Fruit fly (Drosophila melanogaster): ENCODE measurements around the gene east.

east gene

DNA sequence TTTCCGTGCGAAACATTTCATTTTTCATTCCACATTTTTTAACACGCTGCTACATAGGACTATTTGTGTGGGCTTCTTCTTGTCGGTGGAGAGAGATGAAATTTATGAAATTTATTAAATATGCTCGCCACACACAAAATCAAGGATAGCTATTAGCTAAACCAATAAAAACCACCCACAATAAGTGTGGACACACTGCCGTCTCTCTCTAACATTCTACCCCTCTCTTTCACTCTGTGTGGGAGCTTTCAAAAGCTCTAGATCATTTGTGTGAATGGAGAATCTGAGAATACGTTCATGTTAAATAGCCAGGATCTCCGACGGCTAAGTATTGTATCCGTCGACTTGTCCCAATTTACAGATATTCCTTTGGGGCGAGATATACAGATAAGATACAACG, 26.9 kb downstream of the east start:
- no peak for TF ChIP-seq gl (tag; optimal IDR thresholded peaks at IDR 0.05)
- no peak for TF ChIP-seq Snoo (tag; optimal IDR thresholded peaks at IDR 0.05)
- TF ChIP-seq CG15710 (tag; optimal IDR thresholded peaks at IDR 0.05), result no peak
- no peak for TF ChIP-seq Pif1B (GFP tag; optimal IDR thresholded peaks at IDR 0.05)
- TF ChIP-seq CG8301 (tag; optimal IDR thresholded peaks at IDR 0.05), result no peak
- no peak for TF ChIP-seq CG17806 (tag; optimal IDR thresholded peaks at IDR 0.05)
- no peak for TF ChIP-seq EcR (GFP tag; optimal IDR thresholded peaks at IDR 0.05)
- no peak for TF ChIP-seq Pif1A (GFP tag; optimal IDR thresholded peaks at IDR 0.05)
- no peak for TF ChIP-seq Ets98B (GFP tag; IDR thresholded peaks at IDR 0.05)
- no peak for TF ChIP-seq rn (GFP tag; IDR thresholded peaks at IDR 0.05)
- no peak for TF ChIP-seq CG32121 (GFP tag; IDR thresholded peaks at IDR 0.05)

DNA sequence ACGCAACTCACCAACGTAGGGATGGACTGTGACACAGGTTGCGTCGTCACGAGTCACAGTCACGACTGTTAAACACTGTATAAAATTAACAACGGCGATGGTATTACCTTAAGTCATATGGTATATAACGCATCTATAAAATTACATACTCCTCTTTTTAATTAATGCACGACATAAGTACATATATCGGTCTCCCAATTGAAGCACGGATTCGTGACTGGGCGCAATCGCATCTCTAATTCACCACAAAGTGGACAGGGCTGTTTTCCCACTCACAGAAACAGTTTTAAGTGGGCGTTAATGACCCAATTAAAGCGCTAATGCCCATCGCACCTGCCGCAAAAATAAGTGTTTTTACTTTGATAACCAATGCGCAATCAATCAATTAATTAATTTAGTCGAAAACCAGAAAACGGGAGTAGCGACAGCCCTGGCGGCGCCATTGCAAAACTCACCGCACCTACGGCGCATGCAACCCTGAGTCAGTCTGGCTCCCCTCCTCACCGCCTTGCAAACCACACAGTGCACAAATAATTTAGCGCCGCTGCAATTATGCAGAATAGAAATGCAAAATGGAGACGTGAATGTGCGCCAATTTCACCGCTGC, 30.8 kb downstream of the east start, which contains the start of gene CG4313:
CG4313 (plus strand) TSS at position 557 of the 607 bp plus-strand sequence.
- TF ChIP-seq CG12605 (GFP tag; IDR thresholded peaks at IDR 0.05), result no peak
- peak; percentile 42 for TF ChIP-seq Pif1B (GFP tag; optimal IDR thresholded peaks at IDR 0.05)
- TF ChIP-seq CG17806 (tag; optimal IDR thresholded peaks at IDR 0.05), result peak; percentile 58
- no peak for TF ChIP-seq EcR (GFP tag; optimal IDR thresholded peaks at IDR 0.05)
- no peak for TF ChIP-seq D1 (tag; optimal IDR thresholded peaks at IDR 0.05)
- TF ChIP-seq CG8159 (tag; optimal IDR thresholded peaks at IDR 0.05), result peak; percentile 68
- peak; percentile 49 for TF ChIP-seq Snoo (tag; optimal IDR thresholded peaks at IDR 0.05)
- no peak for TF ChIP-seq gl (tag; optimal IDR thresholded peaks at IDR 0.05)
- peak; percentile 63 for TF ChIP-seq Pif1A (GFP tag; optimal IDR thresholded peaks at IDR 0.05)
- peak; percentile 11 for TF ChIP-seq CG13204 (GFP tag; optimal IDR thresholded peaks at IDR 0.05)
- TF ChIP-seq CG15710 (tag; optimal IDR thresholded peaks at IDR 0.05), result peak; percentile 66
- no peak for TF ChIP-seq CG10348 (GFP tag; IDR thresholded peaks at IDR 0.05)
- TF ChIP-seq CG14655 (GFP tag; optimal IDR thresholded peaks at IDR 0.05), result peak; percentile 64
- peak; percentile 15 for TF ChIP-seq CG34367 (tag; optimal IDR thresholded peaks at IDR 0.05)
- peak; percentile 38 for TF ChIP-seq Ets98B (GFP tag; IDR thresholded peaks at IDR 0.05)
- peak; percentile 63; the same call in 2 of the 3 replicates for TF ChIP-seq CG4496 (GFP tag; IDR thresholded peaks at IDR 0.05)
- peak; percentile 70; the same call in 1 of the 3 replicates for TF ChIP-seq fd96Ca (GFP tag; IDR thresholded peaks at IDR 0.05)
- peak; percentile 47 for TF ChIP-seq CG8301 (tag; optimal IDR thresholded peaks at IDR 0.05)
- TF ChIP-seq rn (GFP tag; IDR thresholded peaks at IDR 0.05), result 0 out of 2 replicates have a peak, but pooled peaks have one; percentile 19
- no peak for TF ChIP-seq CG32121 (GFP tag; IDR thresholded peaks at IDR 0.05)
- peak; percentile 50 for TF ChIP-seq CG9948 (tag; optimal IDR thresholded peaks at IDR 0.05)

DNA sequence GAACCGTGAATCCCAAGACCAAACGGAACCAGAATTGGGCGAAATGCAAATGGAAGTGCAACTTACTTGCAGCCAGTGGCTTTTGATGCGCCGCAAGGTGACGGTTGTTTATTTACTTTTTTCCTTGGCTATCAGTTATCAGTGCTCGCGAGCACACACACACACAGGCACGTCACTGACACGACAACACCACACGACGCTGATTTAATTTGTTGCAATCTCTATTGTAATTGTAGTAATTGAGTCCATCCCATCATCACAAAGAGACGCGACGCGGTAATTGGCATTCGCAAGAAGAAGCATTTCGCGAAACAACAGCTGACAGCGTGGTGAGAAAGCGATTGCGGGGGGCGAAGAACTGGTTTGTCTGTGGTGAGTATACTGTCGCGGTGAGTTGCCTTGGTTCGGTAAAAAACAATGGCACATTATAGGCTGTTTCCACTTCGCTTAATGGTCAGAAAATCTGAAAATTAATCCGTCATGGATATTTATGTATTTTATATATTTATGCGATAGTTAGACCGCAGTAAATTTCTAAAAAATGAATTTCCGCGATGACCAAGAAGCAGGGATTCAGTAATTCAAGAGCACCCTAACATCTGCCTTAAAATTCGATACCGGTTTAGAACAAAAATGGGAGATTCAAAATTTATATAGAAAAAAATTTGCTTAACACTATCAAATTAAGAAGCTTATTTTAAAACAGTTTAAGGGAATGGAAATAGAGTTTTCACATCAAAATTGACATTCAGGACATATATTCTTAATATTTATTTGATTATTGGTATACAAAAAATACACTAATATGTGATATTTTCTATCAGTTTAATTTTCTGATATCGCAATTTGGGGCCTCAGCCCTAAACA, 31.6 kb downstream of the east start, which contains the start of the genes Actn and usp:
Actn (minus strand) TSS at position 331 of the 867 bp plus-strand sequence.
usp (minus strand) TSS at position 331 of the 867 bp plus-strand sequence.
- TF ChIP-seq CG14655 (GFP tag; optimal IDR thresholded peaks at IDR 0.05) (peak; percentile 41), CG32121 (GFP tag; IDR thresholded peaks at IDR 0.05) (peak; percentile 25; the same call in 1 of the 2 replicates), CG4496 (GFP tag; IDR thresholded peaks at IDR 0.05) (peak; percentile 46; the same call in 2 of the 3 replicates), D1 (tag; optimal IDR thresholded peaks at IDR 0.05) (no peak), Pif1A (GFP tag; optimal IDR thresholded peaks at IDR 0.05) (peak; percentile 56), gl (tag; optimal IDR thresholded peaks at IDR 0.05) (no peak), CG9948 (tag; optimal IDR thresholded peaks at IDR 0.05) (no peak), Pif1B (GFP tag; optimal IDR thresholded peaks at IDR 0.05) (peak; percentile 17), CG10348 (GFP tag; IDR thresholded peaks at IDR 0.05) (no peak), EcR (GFP tag; optimal IDR thresholded peaks at IDR 0.05) (peak; percentile 34), CG12605 (GFP tag; IDR thresholded peaks at IDR 0.05) (peak; percentile 29; the same call in 1 of the 2 replicates), CG15710 (tag; optimal IDR thresholded peaks at IDR 0.05) (no peak), fd96Ca (GFP tag; IDR thresholded peaks at IDR 0.05) (peak; percentile 33; the same call in 1 of the 3 replicates), CG8301 (tag; optimal IDR thresholded peaks at IDR 0.05) (no peak), CG34367 (tag; optimal IDR thresholded peaks at IDR 0.05) (no peak), rn (GFP tag; IDR thresholded peaks at IDR 0.05) (no peak), Snoo (tag; optimal IDR thresholded peaks at IDR 0.05) (peak; percentile 27), CG13204 (GFP tag; optimal IDR thresholded peaks at IDR 0.05) (peak; percentile 35), CG8159 (tag; optimal IDR thresholded peaks at IDR 0.05) (peak; percentile 38), CG17806 (tag; optimal IDR thresholded peaks at IDR 0.05) (peak; percentile 34), Ets98B (GFP tag; IDR thresholded peaks at IDR 0.05) (peak; percentile 42; the same call in 1 of the 2 replicates)

DNA sequence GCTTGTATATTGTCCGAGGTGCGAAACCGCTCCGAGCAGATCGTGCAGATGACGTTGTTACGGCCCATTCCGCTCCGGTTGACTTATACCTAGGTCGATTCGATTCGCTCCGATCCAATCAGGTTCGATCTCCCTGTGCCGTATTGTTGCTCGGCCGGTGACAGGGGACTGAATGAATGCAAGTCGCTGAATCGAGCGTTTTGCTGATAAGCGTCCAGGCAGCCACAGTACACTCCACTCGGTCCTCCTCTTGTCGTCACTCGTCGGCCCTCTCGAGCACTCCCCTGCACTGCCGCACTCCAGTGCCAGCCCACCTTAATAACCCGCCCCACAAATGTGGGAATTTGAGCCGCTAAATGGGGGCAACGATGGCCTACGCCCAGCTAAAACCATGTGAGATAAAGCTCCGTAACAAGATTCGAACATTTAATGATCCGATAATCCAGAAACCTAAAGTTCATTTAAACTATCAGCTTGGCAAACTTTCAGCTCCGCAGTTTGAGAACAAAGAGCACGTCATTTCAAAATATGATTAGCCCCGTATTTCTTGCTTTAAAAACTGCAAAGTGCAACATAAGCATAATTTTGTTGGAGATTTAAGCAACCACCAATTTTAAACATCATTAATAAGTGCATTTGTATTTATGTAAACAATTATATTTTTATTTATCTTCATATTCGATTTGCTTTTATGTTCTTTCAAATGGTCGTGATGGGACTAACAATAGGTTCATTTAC, 33.2 kb downstream of the east start, which contains the start of gene CG4325:
CG4325 (minus strand) TSS at position 159 of the 738 bp plus-strand sequence.
- no peak for TF ChIP-seq rn (GFP tag; IDR thresholded peaks at IDR 0.05)
- TF ChIP-seq CG13204 (GFP tag; optimal IDR thresholded peaks at IDR 0.05), result peak; percentile 26
